Fruit fly (Drosophila melanogaster) S2 (cell line): ENCODE data around the gene CG10337.

ENCODE experiments used
- CG8478 ChIP-seq: fragments of >200 bp; optimal IDR thresholded peaks from 2 replicates; lab custom pipeline; 2018
- CTCF ChIP-seq, 2 experiments: fragments of >200 bp; optimal IDR thresholded peaks; 2 replicates each; lab custom pipeline; 2018

DNA sequence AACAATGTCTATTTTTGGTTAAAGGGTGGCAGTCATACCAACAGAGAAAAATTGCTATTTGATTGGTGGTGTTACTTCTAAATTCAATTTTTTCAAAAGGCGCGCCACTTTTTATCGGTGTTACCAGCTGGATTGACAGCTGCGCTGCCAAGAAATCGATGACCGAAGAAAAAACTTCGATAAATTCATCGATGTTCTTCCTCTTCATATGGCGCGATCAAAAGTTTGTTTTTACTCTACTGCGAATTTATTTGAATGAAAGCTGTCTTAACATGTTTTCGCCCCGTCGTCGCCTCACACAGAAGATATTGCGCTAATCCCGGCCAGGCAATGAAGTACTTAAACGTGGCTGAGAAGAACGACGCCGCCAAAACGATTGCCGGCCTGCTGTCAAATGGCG lies 48.8 kb downstream of the CG10337 start, which contains the start of gene Top3alpha:
- TF ChIP-seq CG8478 (lab: Kevin White, UChicago) (no peak), CTCF (optimal IDR thresholded peaks at IDR 0.05; lab: Kevin White, UChicago) (no peak)
